Worm (Caenorhabditis elegans): ENCODE results near the gene sco-1.

DNA sequence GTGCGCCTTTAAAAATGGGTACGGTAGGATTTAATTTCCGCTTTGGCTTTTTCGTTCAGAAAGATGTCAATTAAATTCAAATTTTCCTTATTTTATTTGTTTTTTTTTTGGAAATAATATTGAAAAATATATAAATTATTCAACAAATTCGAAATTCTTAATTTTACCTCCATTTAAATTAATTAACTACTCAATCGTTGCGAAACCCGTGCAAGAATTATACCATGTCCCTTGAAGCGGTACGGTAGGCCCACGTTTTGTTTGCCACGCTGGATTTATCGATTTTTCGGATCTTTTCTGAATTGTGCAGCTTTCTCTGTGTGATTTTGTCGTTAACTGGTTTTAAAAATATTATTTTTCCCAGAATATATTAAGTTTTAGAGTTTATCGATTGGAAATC, 21.0 kb downstream of the sco-1 start, which contains the start of gene Y52E8A.2:
- TF ChIP-seq tab-1 (GFP tag; IDR thresholded peaks at IDR 0.05) (no peak), flt-1 (GFP tag; IDR thresholded peaks at IDR 0.05) (no peak), klf-2 (GFP tag; conservative IDR thresholded peaks at IDR 0.05) (no peak), med-1 (GFP tag; optimal IDR thresholded peaks at IDR 0.05; ENCODE audit: insufficient read depth) (no peak), ztf-23 (GFP tag; IDR thresholded peaks at IDR 0.05) (no peak)

Measured in whole organism, midembryonic.